Fruit fly (Drosophila melanogaster): Measurements from ENCODE around the gene Vta1.

The Vta1 gene

dm6 chr3L:1637652-1638051 is 15.0 kb downstream of the Vta1 start, which contains the start of gene nSyb:
TSS of gene nSyb (minus strand) at chr3L:1637752.
- TF ChIP-seq CG9705 (GFP tag; optimal IDR thresholded peaks at IDR 0.05): no peak
- no peak for TF ChIP-seq jim (GFP tag; optimal IDR thresholded peaks at IDR 0.05)
- no peak for TF ChIP-seq N (GFP tag; optimal IDR thresholded peaks at IDR 0.05)
- TF ChIP-seq pan (optimal IDR thresholded peaks at IDR 0.05): no peak
- no peak for TF ChIP-seq dmrt93B (GFP tag; optimal IDR thresholded peaks at IDR 0.05)
- no peak for TF ChIP-seq lola (GFP tag; optimal IDR thresholded peaks at IDR 0.05)
- no peak for TF ChIP-seq foxo (GFP tag; optimal IDR thresholded peaks at IDR 0.05)
- no peak for TF ChIP-seq Dif (GFP tag; optimal IDR thresholded peaks at IDR 0.05; ENCODE audit: partially characterized antibody)
- no peak for TF ChIP-seq CG32264 (GFP tag; optimal IDR thresholded peaks at IDR 0.05)
- TF ChIP-seq OdsH (GFP tag; optimal IDR thresholded peaks at IDR 0.05): no peak
- TF ChIP-seq psq (GFP tag; optimal IDR thresholded peaks at IDR 0.05): no peak
- TF ChIP-seq Vsx2 (GFP tag; optimal IDR thresholded peaks at IDR 0.05; ENCODE audit: partially characterized antibody): no peak
- TF ChIP-seq Rel (GFP tag; optimal IDR thresholded peaks at IDR 0.05): no peak
- no peak for TF ChIP-seq Rel (tag; optimal IDR thresholded peaks at IDR 0.05)

DNA sequence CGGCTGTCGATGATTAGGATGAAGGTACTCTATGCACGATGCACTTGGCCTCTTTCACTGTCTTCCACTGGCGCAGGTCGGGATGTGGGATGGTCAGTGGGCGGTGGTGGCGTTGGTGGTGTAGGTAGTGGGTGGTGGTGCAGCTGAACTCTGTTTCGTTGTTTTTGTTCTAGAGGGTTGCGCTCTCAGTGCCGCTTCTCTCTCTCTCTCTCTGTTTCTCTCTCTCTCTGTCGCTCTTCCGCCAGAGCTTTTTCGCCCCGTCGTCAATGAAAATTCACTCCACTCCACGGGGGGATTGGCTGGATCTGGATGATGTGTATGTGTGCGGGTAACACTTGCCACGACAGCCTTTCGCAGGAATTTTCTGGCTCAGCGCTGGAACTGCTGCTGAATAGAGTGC is 15.8 kb downstream of the Vta1 start:
- no peak for TF ChIP-seq fru (GFP tag; optimal IDR thresholded peaks at IDR 0.05)
- TF ChIP-seq usp (GFP tag; optimal IDR thresholded peaks at IDR 0.05): no peak
- TF ChIP-seq pan (optimal IDR thresholded peaks at IDR 0.05): no peak

dm6 chr3L:1629064-1629777 is 23.5 kb downstream of the Vta1 start, which contains the start of gene GC:
TSS of gene GC (minus strand) at chr3L:1629301.
- TF ChIP-seq Abd-B (GFP tag; optimal IDR thresholded peaks at IDR 0.05) (no peak), Dif (GFP tag; optimal IDR thresholded peaks at IDR 0.05; ENCODE audit: partially characterized antibody) (peak; percentile 29), Vsx2 (GFP tag; optimal IDR thresholded peaks at IDR 0.05; ENCODE audit: partially characterized antibody) (peak; percentile 41), tai (GFP tag; optimal IDR thresholded peaks at IDR 0.05) (no peak), CG32264 (GFP tag; optimal IDR thresholded peaks at IDR 0.05) (no peak), CrebA (GFP tag; optimal IDR thresholded peaks at IDR 0.05; ENCODE audit: borderline replicate concordance) (no peak), Mio (GFP tag; optimal IDR thresholded peaks at IDR 0.05) (no peak), rgr (GFP tag; optimal IDR thresholded peaks at IDR 0.05) (peak; percentile 9), h (GFP tag; optimal IDR thresholded peaks at IDR 0.05) (no peak), Hnf4 (GFP tag; optimal IDR thresholded peaks at IDR 0.05) (no peak), Jra (GFP tag; optimal IDR thresholded peaks at IDR 0.05) (no peak), foxo (GFP tag; optimal IDR thresholded peaks at IDR 0.05) (peak in 1 of 2 experiments; percentile 17), sv (GFP tag; optimal IDR thresholded peaks at IDR 0.05) (no peak), br (GFP tag; optimal IDR thresholded peaks at IDR 0.05) (no peak), OdsH (GFP tag; optimal IDR thresholded peaks at IDR 0.05) (peak; percentile 6), psq (GFP tag; optimal IDR thresholded peaks at IDR 0.05) (no peak), ey (GFP tag; optimal IDR thresholded peaks at IDR 0.05) (peak; percentile 43), dmrt93B (GFP tag; optimal IDR thresholded peaks at IDR 0.05) (no peak)

- TF ChIP-seq Vsx2 (GFP tag; optimal IDR thresholded peaks at IDR 0.05; ENCODE audit: partially characterized antibody) (peak; percentile 58), fru (GFP tag; optimal IDR thresholded peaks at IDR 0.05) (no peak), Dif (GFP tag; optimal IDR thresholded peaks at IDR 0.05; ENCODE audit: partially characterized antibody) (peak; percentile 16), brk (GFP tag; optimal IDR thresholded peaks at IDR 0.05) (no peak)
Observed at dm6 chr3L:1628176-1628866, 24.4 kb downstream of the Vta1 start, which contains the start of gene CG13928. TSS of gene CG13928 (minus strand) at chr3L:1628377.

DNA sequence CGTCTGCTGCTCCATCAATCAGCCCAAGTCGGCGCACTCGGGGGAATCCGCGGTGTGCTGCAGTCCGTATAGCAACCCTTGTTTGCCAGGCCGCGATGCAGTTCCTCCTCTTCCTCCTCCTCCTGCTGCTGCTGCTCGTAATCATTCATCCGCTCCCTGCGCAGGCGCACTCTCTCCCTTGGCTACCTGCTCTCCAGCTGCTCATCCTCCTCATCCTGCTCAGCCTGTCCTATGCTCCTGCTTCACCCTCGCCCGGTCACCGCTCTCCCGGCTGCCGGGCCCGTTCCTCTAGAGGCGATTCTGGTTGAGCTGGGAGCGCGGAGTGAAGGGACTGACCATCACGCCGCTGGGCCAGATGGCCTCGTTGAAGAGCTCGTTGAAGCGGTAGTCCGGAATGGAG is 25.8 kb downstream of the Vta1 start:
- TF ChIP-seq dmrt93B (GFP tag; optimal IDR thresholded peaks at IDR 0.05) (no peak), Vsx2 (GFP tag; optimal IDR thresholded peaks at IDR 0.05; ENCODE audit: partially characterized antibody) (peak; percentile 15)

All from whole organism, wandering third instar larva.